Fruit fly (Drosophila melanogaster): Measurements from ENCODE around the gene chif.

DNA sequence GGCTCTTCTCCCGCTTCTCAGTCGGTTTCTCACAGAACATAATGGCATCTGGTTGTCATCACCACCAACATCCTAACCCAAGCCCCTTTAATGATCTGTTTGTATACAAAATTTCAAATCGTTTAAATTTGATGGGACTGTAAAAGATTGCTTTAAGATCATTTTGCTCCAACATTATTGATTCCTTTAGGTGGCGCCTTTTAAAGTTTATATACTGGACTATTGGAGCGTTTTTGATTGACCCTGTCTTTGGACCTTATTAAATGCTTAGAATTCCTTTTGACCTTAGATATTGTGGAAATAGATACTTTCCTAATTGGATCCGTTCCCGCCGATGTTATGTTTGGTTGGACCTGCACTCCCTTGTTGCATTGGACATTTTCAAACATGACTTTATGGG lies 12.2 kb downstream of the chif start, which contains the start of gene CG42266:
- TF ChIP-seq kay (GFP tag; ENCODE audit: borderline replicate concordance), result no peak
- no peak for TF ChIP-seq pad (GFP tag; optimal IDR thresholded peaks at IDR 0.05)
- TF ChIP-seq cic (GFP tag; optimal IDR thresholded peaks at IDR 0.05), result no peak
- no peak for TF ChIP-seq CG33017 (tag; optimal IDR thresholded peaks at IDR 0.05)
- no peak for TF ChIP-seq tj (GFP tag; optimal IDR thresholded peaks at IDR 0.05)
- no peak for TF ChIP-seq toe (GFP tag; optimal IDR thresholded peaks at IDR 0.05)
- TF ChIP-seq ovo (GFP tag; optimal IDR thresholded peaks at IDR 0.05), result no peak
- no peak for TF ChIP-seq Crg-1 (GFP tag; optimal IDR thresholded peaks at IDR 0.05)
- TF ChIP-seq CG7101 (tag; optimal IDR thresholded peaks at IDR 0.05), result no peak
- TF ChIP-seq Clk (GFP tag; optimal IDR thresholded peaks at IDR 0.05), result no peak
- no peak for TF ChIP-seq CG14711 (tag; optimal IDR thresholded peaks at IDR 0.05)
- no peak for TF ChIP-seq bab1 (GFP tag; optimal IDR thresholded peaks at IDR 0.05)
- no peak for TF ChIP-seq Mnt (GFP tag; optimal IDR thresholded peaks at IDR 0.05)
- no peak for TF ChIP-seq CG11617 (GFP tag; optimal IDR thresholded peaks at IDR 0.05)
